Fruit fly (Drosophila melanogaster) whole organism, embryonic: Measurements from ENCODE around the gene ETHR.

ENCODE experiments used
- Ada2b ChIP-seq: fragments of 200-800 bp; sonication (Bioruptor generic); IDR thresholded peaks from 2 replicates; pipeline ENCODE4 v1.3.6; 2022; ENCODE audit warnings: missing biosample characterization, missing genetic modification characterization
- Blimp-1 ChIP-seq: fragments of 200-800 bp; sonication (Bioruptor generic); optimal IDR thresholded peaks from 3 replicates; lab custom pipeline; 2018; ENCODE audit warnings: missing biosample characterization, missing genetic modification characterization, mild to moderate bottlenecking, moderate library complexity, missing genetic modification reagents
- Bteb2 ChIP-seq: fragments of 200-800 bp; sonication (Bioruptor generic); optimal IDR thresholded peaks from 2 replicates; lab custom pipeline; 2016; ENCODE audit warnings: missing biosample characterization, missing genetic modification characterization
- CG10147 ChIP-seq: fragments of 200-800 bp; sonication (Bioruptor generic); optimal IDR thresholded peaks from 2 replicates; lab custom pipeline; 2019; ENCODE audit warnings: missing biosample characterization, mild to moderate bottlenecking, missing genetic modification characterization, moderate library complexity
- CG10209 ChIP-seq: fragments of 200-800 bp; sonication (Bioruptor generic); optimal IDR thresholded peaks from 3 replicates; lab custom pipeline; 2017; ENCODE audit warnings: missing biosample characterization, mild to moderate bottlenecking, missing genetic modification characterization, missing genetic modification reagents
- CG11456 ChIP-seq: fragments of 200-800 bp; sonication (Bioruptor generic); IDR thresholded peaks from 3 replicates; pipeline ENCODE4 v1.3.6; 2022; ENCODE audit warnings: missing biosample characterization, missing genetic modification characterization
- CG11695 ChIP-seq: fragments of 200-800 bp; sonication (Bioruptor generic); IDR thresholded peaks from 3 replicates; pipeline ENCODE4 v1.3.6; 2022; ENCODE audit warnings: missing biosample characterization, missing genetic modification characterization
- CG12659 ChIP-seq: fragments of 200-800 bp; sonication (Bioruptor generic); optimal IDR thresholded peaks from 3 replicates; lab custom pipeline; 2017; ENCODE audit warnings: mild to moderate bottlenecking, missing biosample characterization, missing genetic modification reagents, missing genetic modification characterization
- CG12769 ChIP-seq: fragments of 200-800 bp; sonication (Bioruptor generic); optimal IDR thresholded peaks from 2 replicates; lab custom pipeline; 2019; ENCODE audit warnings: missing biosample characterization, mild to moderate bottlenecking, missing genetic modification characterization, moderate library complexity
- CG14050 ChIP-seq: fragments of 200-800 bp; sonication (Bioruptor generic); IDR thresholded peaks from 3 replicates; pipeline ENCODE4 v1.3.6; 2022; ENCODE audit warnings: missing biosample characterization, missing genetic modification characterization
- CG16863 ChIP-seq: fragments of 200-800 bp; sonication (Bioruptor generic); optimal IDR thresholded peaks from 3 replicates; lab custom pipeline; 2016; ENCODE audit warnings: missing biosample characterization, missing genetic modification characterization
- CG17359 ChIP-seq: fragments of 200-800 bp; sonication (Bioruptor generic); optimal IDR thresholded peaks from 3 replicates; lab custom pipeline; 2018; ENCODE audit warnings: missing biosample characterization, mild to moderate bottlenecking, missing genetic modification characterization, moderate library complexity
- CG1792 ChIP-seq: fragments of 200-800 bp; sonication (Bioruptor generic); optimal IDR thresholded peaks from 2 replicates; lab custom pipeline; 2016; ENCODE audit warnings: missing biosample characterization, missing genetic modification characterization
- CG3995 ChIP-seq: fragments of 200-800 bp; sonication (Bioruptor generic); optimal IDR thresholded peaks from 3 replicates; lab custom pipeline; 2016; ENCODE audit warnings: missing biosample characterization, missing genetic modification characterization
- CG4360 ChIP-seq: fragments of 200-800 bp; sonication (Bioruptor generic); IDR thresholded peaks from 2 replicates; pipeline ENCODE4 v1.3.6; 2022; ENCODE audit warnings: missing biosample characterization, missing genetic modification characterization
- CG4424 ChIP-seq: fragments of 200-800 bp; sonication (Bioruptor generic); optimal IDR thresholded peaks from 3 replicates; lab custom pipeline; 2016; ENCODE audit warnings: missing biosample characterization, missing genetic modification characterization
- CG4707 ChIP-seq: fragments of 200-800 bp; sonication (Bioruptor generic); optimal IDR thresholded peaks from 2 replicates; lab custom pipeline; 2018; ENCODE audit warnings: missing biosample characterization, mild to moderate bottlenecking, missing genetic modification characterization, moderate library complexity
- CG6175 ChIP-seq: fragments of 200-800 bp; sonication (Bioruptor generic); IDR thresholded peaks from 3 replicates; pipeline ENCODE4 v1.3.6; 2022; ENCODE audit warnings: missing biosample characterization, missing genetic modification characterization
- CG6813 ChIP-seq: fragments of 200-800 bp; sonication (Bioruptor generic); optimal IDR thresholded peaks from 2 replicates; lab custom pipeline; 2017; ENCODE audit warnings: missing biosample characterization, missing genetic modification characterization, mild to moderate bottlenecking, moderate library complexity, missing genetic modification reagents
- CG7556 ChIP-seq: fragments of 200-800 bp; sonication (Bioruptor generic); optimal IDR thresholded peaks from 2 replicates; lab custom pipeline; 2017; ENCODE audit warnings: missing biosample characterization, mild to moderate bottlenecking, missing genetic modification characterization
- CG7963 ChIP-seq: fragments of 200-800 bp; sonication (Bioruptor generic); IDR thresholded peaks from 3 replicates; pipeline ENCODE4 v1.3.6; 2022; ENCODE audit warnings: missing biosample characterization, missing genetic modification characterization; ENCODE audit not compliant: partially characterized antibody
- CG8765 ChIP-seq: fragments of 200-800 bp; sonication (Bioruptor generic); IDR thresholded peaks from 2 replicates; pipeline ENCODE4 v1.3.6; 2022; ENCODE audit warnings: missing biosample characterization, missing genetic modification characterization
- CHES-1-like ChIP-seq: fragments of 200-800 bp; sonication (Bioruptor generic); optimal IDR thresholded peaks from 2 replicates; lab custom pipeline; 2016; ENCODE audit warnings: missing biosample characterization, missing genetic modification characterization
- Dek ChIP-seq: fragments of 200-800 bp; sonication (Bioruptor generic); optimal IDR thresholded peaks from 3 replicates; lab custom pipeline; 2019; ENCODE audit warnings: missing biosample characterization, mild to moderate bottlenecking, missing genetic modification characterization, moderate library complexity
- Hmx ChIP-seq: fragments of 200-800 bp; sonication (Bioruptor generic); optimal IDR thresholded peaks from 2 replicates; lab custom pipeline; 2016; ENCODE audit warnings: missing biosample characterization, missing genetic modification characterization
- Hr39 ChIP-seq: fragments of >200 bp; optimal IDR thresholded peaks from 2 replicates; lab custom pipeline; 2017
- Lhr ChIP-seq: fragments of 200-800 bp; sonication (Bioruptor generic); optimal IDR thresholded peaks from 3 replicates; lab custom pipeline; 2017; ENCODE audit warnings: mild to moderate bottlenecking, missing biosample characterization, missing genetic modification reagents, missing genetic modification characterization
- Lim3 ChIP-seq: fragments of 200-800 bp; sonication (Bioruptor generic); IDR thresholded peaks from 2 replicates; pipeline ENCODE4 v1.3.6; 2022; ENCODE audit warnings: missing biosample characterization, missing genetic modification characterization
- Myb ChIP-seq: fragments of 200-800 bp; sonication (Bioruptor generic); optimal IDR thresholded peaks from 2 replicates; lab custom pipeline; 2016; ENCODE audit warnings: missing biosample characterization, missing genetic modification characterization
- Optix ChIP-seq: fragments of 200-800 bp; sonication (Bioruptor generic); IDR thresholded peaks from 3 replicates; pipeline ENCODE4 v1.3.6; 2022; ENCODE audit warnings: missing biosample characterization, missing genetic modification characterization
- Rx ChIP-seq: fragments of 200-800 bp; sonication (Bioruptor generic); IDR thresholded peaks from 2 replicates; pipeline ENCODE4 v1.3.6; 2022; ENCODE audit warnings: missing biosample characterization, missing genetic modification characterization
- Ssrp ChIP-seq: fragments of 200-800 bp; sonication (Bioruptor generic); optimal IDR thresholded peaks from 2 replicates; lab custom pipeline; 2018; ENCODE audit warnings: missing biosample characterization, mild to moderate bottlenecking, missing genetic modification characterization, moderate library complexity
- Taf1 ChIP-seq: fragments of 200-800 bp; sonication (Bioruptor generic); IDR thresholded peaks from 2 replicates; pipeline ENCODE4 v1.3.6; 2022; ENCODE audit warnings: missing biosample characterization, missing genetic modification characterization
- aop ChIP-seq: fragments of 200-800 bp; sonication (Bioruptor generic); IDR thresholded peaks from 2 replicates; pipeline ENCODE4 v1.3.6; 2022; ENCODE audit warnings: missing biosample characterization, missing genetic modification characterization
- bigmax ChIP-seq: fragments of 200-800 bp; sonication (Bioruptor generic); optimal IDR thresholded peaks from 2 replicates; lab custom pipeline; 2018; ENCODE audit warnings: missing biosample characterization, mild to moderate bottlenecking, missing genetic modification characterization
- br ChIP-seq: fragments of >200 bp; optimal IDR thresholded peaks from 2 replicates; lab custom pipeline; 2017
- chif ChIP-seq, 2 experiments: fragments of 200-800 bp; sonication (Bioruptor generic); optimal IDR thresholded peaks; 3 replicates each; lab custom pipeline; 2016; ENCODE audit warnings: missing biosample characterization in 2 of 2, missing genetic modification characterization in 2 of 2
- corto ChIP-seq: fragments of 200-800 bp; sonication (Bioruptor generic); optimal IDR thresholded peaks from 2 replicates; lab custom pipeline; 2016; ENCODE audit warnings: missing biosample characterization, mild to moderate bottlenecking, missing genetic modification characterization, moderate library complexity
- dmrt11E ChIP-seq: fragments of 200-800 bp; sonication (Bioruptor generic); optimal IDR thresholded peaks from 3 replicates; lab custom pipeline; 2018; ENCODE audit warnings: missing biosample characterization, mild to moderate bottlenecking, missing genetic modification characterization, moderate library complexity
- fu2 ChIP-seq: fragments of 200-800 bp; sonication (Bioruptor generic); optimal IDR thresholded peaks from 2 replicates; lab custom pipeline; 2016; ENCODE audit warnings: missing biosample characterization, missing genetic modification characterization
- her ChIP-seq: fragments of 200-800 bp; sonication (Bioruptor generic); optimal IDR thresholded peaks from 2 replicates; lab custom pipeline; 2016; ENCODE audit warnings: missing biosample characterization, missing genetic modification characterization
- ind ChIP-seq: fragments of 200-800 bp; sonication (Bioruptor generic); optimal IDR thresholded peaks from 3 replicates; lab custom pipeline; 2016; ENCODE audit warnings: missing biosample characterization, missing genetic modification characterization
- onecut ChIP-seq: fragments of 200-800 bp; sonication (Bioruptor generic); IDR thresholded peaks from 2 replicates; pipeline ENCODE4 v1.3.6; 2022; ENCODE audit warnings: missing biosample characterization, missing genetic modification characterization
- scrt ChIP-seq: fragments of 200-800 bp; sonication (Bioruptor generic); optimal IDR thresholded peaks from 2 replicates; lab custom pipeline; 2018; ENCODE audit warnings: missing biosample characterization, mild to moderate bottlenecking, missing genetic modification characterization, moderate library complexity
- sna ChIP-seq: fragments of 200-800 bp; sonication (Bioruptor generic); IDR thresholded peaks from 2 replicates; pipeline ENCODE4 v1.3.6; 2022; ENCODE audit warnings: missing biosample characterization, missing genetic modification characterization; ENCODE audit not compliant: partially characterized antibody
- so ChIP-seq: fragments of 200-800 bp; sonication (Bioruptor generic); IDR thresholded peaks from 3 replicates; pipeline ENCODE4 v1.3.6; 2022; ENCODE audit warnings: missing biosample characterization, missing genetic modification characterization
- tgo ChIP-seq: fragments of 200-800 bp; sonication (Bioruptor generic); IDR thresholded peaks from 3 replicates; pipeline ENCODE4 v1.3.6; 2022; ENCODE audit warnings: missing biosample characterization, missing genetic modification characterization
- tna ChIP-seq: fragments of 200-800 bp; sonication (Bioruptor generic); IDR thresholded peaks from 2 replicates; pipeline ENCODE4 v1.3.6; 2022; ENCODE audit warnings: missing biosample characterization, missing genetic modification characterization; ENCODE audit not compliant: partially characterized antibody
- vnd ChIP-seq: fragments of 200-800 bp; sonication (Bioruptor generic); IDR thresholded peaks from 3 replicates; pipeline ENCODE4 v1.3.6; 2022; ENCODE audit warnings: missing biosample characterization, missing genetic modification characterization; ENCODE audit not compliant: partially characterized antibody
- vvl ChIP-seq: fragments of 200-800 bp; sonication (Bioruptor generic); IDR thresholded peaks from 2 replicates; pipeline ENCODE4 v1.3.6; 2022; ENCODE audit warnings: missing biosample characterization, missing genetic modification characterization
- zf30C ChIP-seq: fragments of 200-800 bp; sonication (Bioruptor generic); optimal IDR thresholded peaks from 3 replicates; lab custom pipeline; 2018; ENCODE audit warnings: missing biosample characterization, mild to moderate bottlenecking, missing genetic modification characterization

The ETHR gene

DNA sequence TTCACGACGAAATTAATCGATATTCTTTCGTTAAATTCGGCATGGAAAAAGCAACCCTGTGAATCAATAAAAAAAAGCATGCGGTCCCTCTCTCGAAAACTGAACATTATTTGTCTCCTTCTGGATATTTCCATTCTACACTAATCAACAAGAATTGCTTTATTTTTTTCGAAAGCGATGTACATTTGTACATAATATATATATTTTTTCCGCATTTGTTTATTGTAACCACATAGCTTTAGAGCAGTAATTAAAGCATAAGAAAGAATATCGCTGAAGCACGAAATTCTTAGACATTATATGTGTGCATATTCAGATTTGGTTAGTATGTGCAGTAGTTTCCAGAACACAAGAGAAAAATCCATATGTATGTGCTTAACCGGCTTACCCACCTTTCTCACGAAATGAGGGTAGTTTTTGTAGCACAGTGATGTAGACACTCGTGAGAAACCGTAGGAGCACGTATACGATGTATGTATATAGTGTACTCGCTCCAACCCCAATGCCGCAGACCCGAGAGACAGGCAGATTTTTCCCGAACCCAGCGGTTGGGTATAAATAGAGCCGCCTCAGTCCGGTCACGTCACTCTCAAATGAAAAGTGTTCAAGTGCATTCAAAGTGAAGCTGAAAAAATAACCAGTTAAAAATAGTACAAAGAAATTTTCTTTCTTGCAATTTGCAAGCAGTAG is 49.4 kb downstream of the ETHR start (continued):
- TF ChIP-seq Optix (GFP tag; lab: Robert Waterston, UW) (no peak), Ssrp (tag; lab: Kevin White, UChicago) (peak; percentile 74), CG8765 (GFP tag; lab: Robert Waterston, UW) (no peak), br (lab: Kevin White, UChicago) (no peak), CG4424 (GFP tag; lab: Kevin White, UChicago) (peak; percentile 88), corto (GFP tag; lab: Kevin White, UChicago) (peak; percentile 68), Dek (tag; lab: Kevin White, UChicago) (peak; percentile 55), CG1792 (GFP tag; lab: Kevin White, UChicago) (peak; percentile 59), tgo (GFP tag; lab: Robert Waterston, UW) (no peak), CG12769 (tag; lab: Kevin White, UChicago) (peak; percentile 86), onecut (GFP tag; lab: Robert Waterston, UW) (peak; percentile 97), aop (GFP tag; lab: Robert Waterston, UW) (no peak), CG12659 (GFP tag; lab: Kevin White, UChicago) (peak; percentile 94), CG3995 (peak; percentile 61), CG10209 (peak; percentile 84), vnd (GFP tag; lab: Robert Waterston, UW) (no peak), Myb (no peak), her (GFP tag; lab: Kevin White, UChicago) (peak; percentile 58), CG6813 (GFP tag; lab: Kevin White, UChicago) (peak; percentile 87), CG14050 (GFP tag; lab: Robert Waterston, UW) (no peak), fu2 (GFP tag; lab: Kevin White, UChicago) (peak; percentile 62), CG7556 (GFP tag; lab: Kevin White, UChicago) (peak; percentile 76), CG17359 (tag; lab: Kevin White, UChicago) (peak; percentile 57), so (GFP tag; lab: Robert Waterston, UW) (no peak), ind (GFP tag; lab: Kevin White, UChicago) (peak; percentile 90), scrt (GFP tag; lab: Kevin White, UChicago) (peak; percentile 90), CG11456 (GFP tag; lab: Robert Waterston, UW) (no peak), CG10147 (peak; percentile 93), CG7963 (GFP tag; lab: Robert Waterston, UW) (no peak), Blimp-1 (GFP tag; lab: Kevin White, UChicago) (peak; percentile 84), Lhr (GFP tag; lab: Kevin White, UChicago) (peak; percentile 27), vvl (no peak), CG4707 (peak; percentile 57), sna (GFP tag; lab: Robert Waterston, UW) (no peak), CHES-1-like (GFP tag; lab: Kevin White, UChicago) (peak; percentile 49), chif (GFP tag; optimal IDR thresholded peaks at IDR 0.05; lab: Kevin White, UChicago) (peak; percentile 63 to 80), tna (GFP tag; lab: Robert Waterston, UW) (no peak), CG11695 (GFP tag; lab: Robert Waterston, UW) (no peak), dmrt11E (tag; lab: Kevin White, UChicago) (peak; percentile 85), zf30C (GFP tag; lab: Kevin White, UChicago) (no peak), Hr39 (lab: Kevin White, UChicago) (no peak), Lim3 (GFP tag; lab: Robert Waterston, UW) (no peak), CG16863 (GFP tag; lab: Kevin White, UChicago) (peak; percentile 57), Ada2b (GFP tag; lab: Robert Waterston, UW) (no peak), CG4360 (GFP tag; lab: Robert Waterston, UW) (no peak), Bteb2 (GFP tag; lab: Kevin White, UChicago) (peak; percentile 71), Hmx (GFP tag; lab: Kevin White, UChicago) (peak; percentile 83), Rx (no peak), bigmax (GFP tag; lab: Kevin White, UChicago) (peak; percentile 40), Taf1 (no peak), CG6175 (GFP tag; lab: Robert Waterston, UW) (no peak)
